Worm (Caenorhabditis elegans): Measurements from ENCODE around the gene C07H6.2.

ce11 chrIII:7498346-7498745, 22.5 kb upstream of the C07H6.2 start:
- TF ChIP-seq ceh-82 (tag; optimal IDR thresholded peaks at IDR 0.05) = no peak
- no peak for TF ChIP-seq zfp-3 (GFP tag; conservative IDR thresholded peaks at IDR 0.05)
- TF ChIP-seq fkh-10 (GFP tag; optimal IDR thresholded peaks at IDR 0.05) = peak; percentile 91
- TF ChIP-seq cey-2 (tag; optimal IDR thresholded peaks at IDR 0.05; ENCODE audit: borderline replicate concordance, insufficient read depth) = no peak
- peak; percentile 91 for TF ChIP-seq nhr-77 (tag; optimal IDR thresholded peaks at IDR 0.05)
- TF ChIP-seq nhr-11 (tag; optimal IDR thresholded peaks at IDR 0.05) = peak; percentile 86
- TF ChIP-seq snpc-1.2 (GFP tag; IDR thresholded peaks at IDR 0.05) = no peak
- TF ChIP-seq Y75B8A.6 (GFP tag; IDR thresholded peaks at IDR 0.05) = no peak
- no peak for TF ChIP-seq lin-39 (tag; optimal IDR thresholded peaks at IDR 0.05)
- no peak for TF ChIP-seq F44E2.7 (GFP tag; IDR thresholded peaks at IDR 0.05)
- TF ChIP-seq Y5F2A.4 (GFP tag; optimal IDR thresholded peaks at IDR 0.05) = no peak
- no peak for TF ChIP-seq mdt-29 (GFP tag; IDR thresholded peaks at IDR 0.05)
